Worm (Caenorhabditis elegans): ENCODE results near the gene hsp-4.

The hsp-4 gene

DNA sequence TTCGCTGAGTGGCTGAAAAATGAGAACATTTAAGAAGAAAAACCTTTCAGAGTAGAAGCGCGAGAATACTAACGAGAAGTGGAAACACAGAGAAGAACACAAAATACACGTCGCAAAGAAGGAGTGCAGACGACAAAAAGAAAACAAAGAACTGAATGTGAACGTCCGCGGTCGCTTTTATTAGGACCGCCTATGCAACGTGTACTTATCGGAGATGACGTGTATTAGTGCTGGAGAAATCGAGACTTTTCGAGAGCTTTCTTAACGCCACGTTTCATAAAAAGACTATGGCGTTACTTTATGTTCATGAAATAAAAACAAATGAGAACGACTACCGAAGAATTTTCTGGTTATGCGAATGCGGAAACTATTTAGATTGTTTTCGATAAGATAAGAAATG lies at the start of gene hsp-4:
hsp-4 (minus strand) TSS at position 139 of the 400 bp plus-strand sequence.
- TF ChIP-seq R02D3.7 (tag; optimal IDR thresholded peaks at IDR 0.05) (no peak), sea-2 (GFP tag; optimal IDR thresholded peaks at IDR 0.05) (no peak), ztf-11 (tag; optimal IDR thresholded peaks at IDR 0.05) (no peak), ceh-16 (tag; optimal IDR thresholded peaks at IDR 0.05) (no peak), nhr-67 (tag; optimal IDR thresholded peaks at IDR 0.05) (no peak), ceh-9 (tag; optimal IDR thresholded peaks at IDR 0.05) (no peak), eor-1 (tag; optimal IDR thresholded peaks at IDR 0.05) (no peak), nhr-11 (tag; optimal IDR thresholded peaks at IDR 0.05) (no peak), nfya-1 (tag; optimal IDR thresholded peaks at IDR 0.05; ENCODE audit: insufficient read depth) (peak; percentile 46), nhr-76 (tag; optimal IDR thresholded peaks at IDR 0.05) (no peak), elt-2 (tag; optimal IDR thresholded peaks at IDR 0.05) (peak; percentile 43), mml-1 (tag; optimal IDR thresholded peaks at IDR 0.05) (no peak), egl-5 (tag; optimal IDR thresholded peaks at IDR 0.05) (no peak), zag-1 (tag; optimal IDR thresholded peaks at IDR 0.05) (no peak), ceh-28 (tag; optimal IDR thresholded peaks at IDR 0.05) (peak; percentile 2), nhr-23 (tag; optimal IDR thresholded peaks at IDR 0.05) (peak; percentile 63), ama-1 (optimal IDR thresholded peaks at IDR 0.05) (no peak), tbx-2 (tag; optimal IDR thresholded peaks at IDR 0.05) (no peak), nhr-25 (tag; optimal IDR thresholded peaks at IDR 0.05) (peak; percentile 67), ZK546.5 (tag; optimal IDR thresholded peaks at IDR 0.05) (no peak), jun-1 (tag; optimal IDR thresholded peaks at IDR 0.05) (no peak), ztf-4 (tag; optimal IDR thresholded peaks at IDR 0.05) (no peak)

DNA sequence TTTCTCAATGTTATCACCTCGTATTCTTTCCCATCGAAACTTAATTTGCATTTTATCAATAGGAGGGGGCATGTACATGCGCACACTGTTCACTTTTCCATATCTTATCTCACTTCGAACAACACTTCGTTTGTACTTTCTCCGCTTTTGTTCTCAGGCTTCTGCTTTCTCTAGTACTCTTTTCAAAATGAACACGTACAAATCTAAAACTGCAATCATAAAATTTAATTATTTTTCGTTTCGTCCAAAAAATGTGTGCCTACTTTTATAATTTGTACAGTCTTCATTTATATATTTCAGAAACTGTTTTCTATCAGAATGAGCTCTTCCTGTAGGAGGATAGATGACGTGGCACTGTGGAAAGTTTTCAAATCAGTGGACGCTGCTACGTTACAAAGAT lies 46.3 kb upstream of the hsp-4 start, which contains the start of gene C07D10.1:
C07D10.1 (plus strand) TSS at position 301 of the 400 bp plus-strand sequence.
- TF ChIP-seq nhr-77 (tag; optimal IDR thresholded peaks at IDR 0.05) (no peak), unc-39 (tag; optimal IDR thresholded peaks at IDR 0.05) (no peak), elt-3 (tag; optimal IDR thresholded peaks at IDR 0.05) (no peak), ama-1 (optimal IDR thresholded peaks at IDR 0.05) (no peak), fos-1 (tag; optimal IDR thresholded peaks at IDR 0.05) (no peak), nfya-1 (tag; optimal IDR thresholded peaks at IDR 0.05; ENCODE audit: insufficient read depth) (no peak), lin-15B (tag; optimal IDR thresholded peaks at IDR 0.05) (no peak), tbx-2 (tag; optimal IDR thresholded peaks at IDR 0.05) (no peak), fkh-10 (GFP tag; optimal IDR thresholded peaks at IDR 0.05) (no peak), nhr-12 (tag; optimal IDR thresholded peaks at IDR 0.05) (no peak), egl-27 (tag; optimal IDR thresholded peaks at IDR 0.05) (no peak), nhr-25 (tag; optimal IDR thresholded peaks at IDR 0.05) (no peak), ceh-82 (tag; optimal IDR thresholded peaks at IDR 0.05) (no peak), ztf-11 (tag; optimal IDR thresholded peaks at IDR 0.05) (no peak), skn-1 (tag; optimal IDR thresholded peaks at IDR 0.05) (no peak), elt-2 (tag; optimal IDR thresholded peaks at IDR 0.05) (no peak), ZK546.5 (tag; optimal IDR thresholded peaks at IDR 0.05) (no peak), nhr-23 (tag; optimal IDR thresholded peaks at IDR 0.05) (no peak), nhr-237 (tag; optimal IDR thresholded peaks at IDR 0.05) (no peak)

DNA sequence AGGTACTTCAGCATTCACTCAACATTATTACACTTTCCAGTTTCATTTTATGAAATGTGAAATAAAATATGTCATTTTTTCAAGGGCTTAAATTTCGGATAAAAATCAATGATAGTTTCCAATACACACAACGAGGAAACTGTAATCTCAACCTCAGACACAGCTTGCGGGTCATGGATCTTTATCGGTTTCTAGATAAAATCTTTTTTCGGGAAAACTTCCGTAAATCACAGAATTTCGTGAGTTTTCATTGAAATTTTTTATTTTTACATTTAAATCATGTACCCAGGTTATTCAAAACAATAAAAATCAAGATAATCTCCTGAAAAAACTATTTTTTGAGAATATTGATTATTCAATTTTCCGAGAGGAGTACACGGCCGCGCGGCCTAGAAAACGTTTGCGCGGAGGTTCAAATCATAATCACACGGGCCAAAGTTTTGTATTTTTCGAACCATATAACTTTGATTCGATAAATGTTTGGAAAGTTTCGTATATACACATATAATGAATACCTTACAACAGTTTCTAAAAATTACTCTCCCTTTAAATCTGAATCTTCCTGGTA lies 44.9 kb upstream of the hsp-4 start:
- peak; percentile 13 for TF ChIP-seq lsy-12 (tag; optimal IDR thresholded peaks at IDR 0.05)
- peak; percentile 72 for TF ChIP-seq ama-1 (optimal IDR thresholded peaks at IDR 0.05)
- no peak for TF ChIP-seq nhr-25 (tag; optimal IDR thresholded peaks at IDR 0.05)
- TF ChIP-seq egl-5 (tag; optimal IDR thresholded peaks at IDR 0.05): no peak
- TF ChIP-seq R02D3.7 (tag; optimal IDR thresholded peaks at IDR 0.05): no peak
- peak; percentile 11 for TF ChIP-seq ceh-28 (tag; optimal IDR thresholded peaks at IDR 0.05)
- TF ChIP-seq nhr-23 (tag; optimal IDR thresholded peaks at IDR 0.05): peak; percentile 39
- TF ChIP-seq elt-1 (tag; optimal IDR thresholded peaks at IDR 0.05): peak; percentile 31

- no peak for TF ChIP-seq nhr-23 (tag; optimal IDR thresholded peaks at IDR 0.05)
- TF ChIP-seq nhr-25 (tag; optimal IDR thresholded peaks at IDR 0.05): no peak
- TF ChIP-seq elt-1 (tag; optimal IDR thresholded peaks at IDR 0.05): no peak
- TF ChIP-seq nhr-11 (tag; optimal IDR thresholded peaks at IDR 0.05): no peak
- TF ChIP-seq nhr-67 (tag; optimal IDR thresholded peaks at IDR 0.05): no peak
- TF ChIP-seq fkh-2 (tag; optimal IDR thresholded peaks at IDR 0.05): no peak
- TF ChIP-seq R02D3.7 (tag; optimal IDR thresholded peaks at IDR 0.05): no peak
- no peak for TF ChIP-seq aly-2 (tag; optimal IDR thresholded peaks at IDR 0.05)
- no peak for TF ChIP-seq snpc-4 (tag; optimal IDR thresholded peaks at IDR 0.05)
- TF ChIP-seq pqm-1 (tag; optimal IDR thresholded peaks at IDR 0.05): no peak
- TF ChIP-seq nfya-1 (tag; optimal IDR thresholded peaks at IDR 0.05; ENCODE audit: insufficient read depth): no peak
- no peak for TF ChIP-seq ceh-9 (tag; optimal IDR thresholded peaks at IDR 0.05)
- TF ChIP-seq ceh-16 (tag; optimal IDR thresholded peaks at IDR 0.05): no peak
- no peak for TF ChIP-seq lin-15B (tag; optimal IDR thresholded peaks at IDR 0.05)
- no peak for TF ChIP-seq unc-62 (GFP tag; optimal IDR thresholded peaks at IDR 0.05)
- TF ChIP-seq lin-39 (tag; optimal IDR thresholded peaks at IDR 0.05): no peak
Observed at ce11 chrII:7396081-7396480, 43.6 kb upstream of the hsp-4 start.
